Worm (Caenorhabditis elegans): ENCODE results near the gene F22E5.6.

- no peak for TF ChIP-seq klf-2 (GFP tag; conservative IDR thresholded peaks at IDR 0.05)
- TF ChIP-seq cog-1 (tag; optimal IDR thresholded peaks at IDR 0.05) = no peak
- no peak for TF ChIP-seq ref-1 (GFP tag; conservative IDR thresholded peaks at IDR 0.05)
- TF ChIP-seq med-1 (GFP tag; optimal IDR thresholded peaks at IDR 0.05; ENCODE audit: insufficient read depth) = no peak
- no peak for TF ChIP-seq ztf-23 (GFP tag; IDR thresholded peaks at IDR 0.05)
- no peak for TF ChIP-seq ztf-29 (GFP tag; IDR thresholded peaks at IDR 0.05)
- TF ChIP-seq tab-1 (GFP tag; IDR thresholded peaks at IDR 0.05) = no peak
- TF ChIP-seq T22C8.4 (GFP tag; IDR thresholded peaks at IDR 0.05) = no peak
- TF ChIP-seq flt-1 (GFP tag; IDR thresholded peaks at IDR 0.05) = no peak
Observed at ce11 chrII:2700229-2700628, 50.6 kb downstream of the F22E5.6 start, which contains the start of gene sri-61.

All from whole organism, midembryonic.